Worm (Caenorhabditis elegans) whole organism, mixed stage, embryonic: Measurements from ENCODE around the gene cpg-1.

Source experiments
- ceh-43 ChIP-seq: fragments of 200-800 bp; sonication (Bioruptor generic); optimal IDR thresholded peaks from 2 replicates; lab custom pipeline; 2018; ENCODE audit warnings: mild to moderate bottlenecking, missing genetic modification characterization, moderate library complexity, missing compliant biosample characterization
- ceh-83 ChIP-seq: fragments of 200-800 bp; sonication (Bioruptor generic); optimal IDR thresholded peaks from 2 replicates; lab custom pipeline; 2018; ENCODE audit warnings: mild to moderate bottlenecking, missing genetic modification characterization, missing compliant biosample characterization
- lin-13 ChIP-seq: fragments of 150-350 bp; optimal IDR thresholded peaks from 2 replicates; lab custom pipeline; 2014; ENCODE audit warnings: missing biosample characterization, missing genetic modification characterization
- lsy-2 ChIP-seq: fragments of 150-350 bp; optimal IDR thresholded peaks from 2 replicates; lab custom pipeline; 2014; ENCODE audit warnings: missing biosample characterization, missing genetic modification characterization
- mab-5 ChIP-seq: fragments of 150-350 bp; optimal IDR thresholded peaks from 2 replicates; lab custom pipeline; 2014; ENCODE audit warnings: missing biosample characterization, missing genetic modification characterization
- nhr-12 ChIP-seq: fragments of 150-350 bp; optimal IDR thresholded peaks from 2 replicates; lab custom pipeline; 2014; ENCODE audit warnings: missing biosample characterization, missing genetic modification characterization
- nhr-2 ChIP-seq: fragments of 150-350 bp; optimal IDR thresholded peaks from 2 replicates; lab custom pipeline; 2014; ENCODE audit warnings: missing biosample characterization, missing genetic modification characterization
- nhr-237 ChIP-seq: fragments of 150-350 bp; optimal IDR thresholded peaks from 2 replicates; lab custom pipeline; 2014; ENCODE audit warnings: missing biosample characterization, missing genetic modification characterization
- nhr-76 ChIP-seq: sonication (generic microtip); optimal IDR thresholded peaks from 2 replicates; lab custom pipeline; 2017; ENCODE audit warnings: missing biosample characterization, missing genetic modification characterization
- pha-4 ChIP-seq: fragments of 150-350 bp; optimal IDR thresholded peaks from 2 replicates; lab custom pipeline; 2018; ENCODE audit warnings: missing biosample characterization, missing genetic modification reagents, missing genetic modification characterization
- snpc-4 ChIP-seq: fragments of 150-350 bp; optimal IDR thresholded peaks from 2 replicates; lab custom pipeline; 2014; ENCODE audit warnings: missing biosample characterization, missing genetic modification characterization
- unc-62 ChIP-seq: fragments of 150-350 bp; optimal IDR thresholded peaks from 2 replicates; lab custom pipeline; 2014; ENCODE audit warnings: missing biosample characterization, missing genetic modification reagents, missing genetic modification characterization
- zip-8 ChIP-seq: fragments of 150-350 bp; optimal IDR thresholded peaks from 2 replicates; lab custom pipeline; 2014; ENCODE audit warnings: missing biosample characterization, missing genetic modification characterization
- ztf-11 ChIP-seq: fragments of 150-350 bp; optimal IDR thresholded peaks from 2 replicates; lab custom pipeline; 2014; ENCODE audit warnings: missing biosample characterization, missing genetic modification characterization

DNA sequence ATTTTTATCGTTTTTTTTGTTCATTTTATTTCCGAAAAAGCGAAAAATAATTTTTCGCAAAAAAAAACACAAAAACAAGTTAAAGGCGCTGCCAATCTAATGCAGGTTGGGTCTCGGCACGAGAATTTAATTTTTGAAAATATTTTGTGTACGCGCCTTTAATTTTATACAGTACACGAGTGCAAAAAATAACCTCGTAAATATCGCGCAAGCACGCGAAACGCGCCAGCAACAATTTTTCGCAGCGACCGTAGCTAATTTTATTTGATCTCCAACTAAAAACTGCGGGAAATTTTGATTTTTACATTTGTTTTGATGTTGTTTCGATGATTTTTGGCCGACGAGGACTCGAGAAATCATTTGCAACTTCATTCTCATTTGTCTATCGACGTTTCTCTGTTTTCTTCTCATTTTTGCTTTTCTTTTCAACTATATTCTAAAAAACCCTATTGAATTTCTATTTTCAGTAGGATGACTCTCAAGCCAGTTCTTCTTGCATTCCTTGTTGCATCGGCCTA, at the start of gene cpg-1:
- TF ChIP-seq pha-4 (no peak), ceh-43 (no peak), nhr-76 (tag; lab: Kevin White, UChicago) (no peak), ceh-83 (GFP tag; lab: Kevin White, UChicago) (no peak), lsy-2 (tag; lab: Kevin White, UChicago) (no peak), ztf-11 (tag; lab: Kevin White, UChicago) (no peak), nhr-2 (tag; lab: Kevin White, UChicago) (no peak), lin-13 (tag; lab: Kevin White, UChicago) (no peak), nhr-237 (tag; lab: Kevin White, UChicago) (no peak), unc-62 (no peak), snpc-4 (tag; lab: Kevin White, UChicago) (no peak), zip-8 (tag; lab: Kevin White, UChicago) (no peak), mab-5 (tag; lab: Kevin White, UChicago) (no peak), nhr-12 (tag; lab: Kevin White, UChicago) (no peak)
